Worm (Caenorhabditis elegans) whole organism, early embryonic: Measurements from ENCODE around the gene C10E2.5.

Source experiments
- ama-1 ChIP-seq: fragments of 150-350 bp; optimal IDR thresholded peaks from 2 replicates; lab custom pipeline; 2014
- flt-1 ChIP-seq: fragments of 200-800 bp; sonication (Bioruptor generic); IDR thresholded peaks from 2 replicates; pipeline ENCODE4 v1.3.6; 2022; ENCODE audit warnings: missing genetic modification characterization, missing compliant biosample characterization
- sea-1 ChIP-seq: fragments of 200-800 bp; sonication (Bioruptor generic); conservative IDR thresholded peaks from 2 replicates; pipeline ENCODE4 v1.3.6; 2022; ENCODE audit warnings: missing genetic modification characterization, missing compliant biosample characterization

ce11 chrX:16796826-16797225 is 42.5 kb upstream of the C10E2.5 start:
- TF ChIP-seq sea-1 (GFP tag; lab: Robert Waterston, UW) (no peak), ama-1 (lab: Kevin White, UChicago) (no peak), flt-1 (GFP tag; lab: Robert Waterston, UW) (no peak)
